Worm (Caenorhabditis elegans): ENCODE measurements around the gene ZK381.62.
A peak's percentile ranks its signal among the peaks of the same experiment; 100 is the strongest.

Gene ZK381.62

ce11 chrIV:7020630-7021029, 49.5 kb upstream of the ZK381.62 start (continued):
- TF ChIP-seq zip-11 (GFP tag; IDR thresholded peaks at IDR 0.05) (no peak), jun-1 (tag; optimal IDR thresholded peaks at IDR 0.05) (no peak), ama-1 (optimal IDR thresholded peaks at IDR 0.05) (no peak), F37D6.2 (tag; optimal IDR thresholded peaks at IDR 0.05) (no peak)

ce11 chrIV:7018623-7019022, 47.5 kb upstream of the ZK381.62 start:
- TF ChIP-seq fkh-10 (GFP tag; optimal IDR thresholded peaks at IDR 0.05) (peak; percentile 67), ceh-62 (tag; optimal IDR thresholded peaks at IDR 0.05) (no peak), ces-1 (GFP tag; optimal IDR thresholded peaks at IDR 0.05) (peak; percentile 38)

- no peak for TF ChIP-seq fos-1 (tag; optimal IDR thresholded peaks at IDR 0.05)
- no peak for TF ChIP-seq aha-1 (tag)
- TF ChIP-seq zip-11 (GFP tag; IDR thresholded peaks at IDR 0.05), result no peak
- no peak for TF ChIP-seq tag-97 (GFP tag; IDR thresholded peaks at IDR 0.05)
- no peak for TF ChIP-seq cey-2 (tag; optimal IDR thresholded peaks at IDR 0.05; ENCODE audit: borderline replicate concordance, insufficient read depth)
- TF ChIP-seq daf-19 (GFP tag; conservative IDR thresholded peaks at IDR 0.05), result no peak
- no peak for TF ChIP-seq daf-12 (tag; optimal IDR thresholded peaks at IDR 0.05)
- TF ChIP-seq Y105C5A.15 (GFP tag; IDR thresholded peaks at IDR 0.05), result no peak
- TF ChIP-seq F44E2.7 (GFP tag; IDR thresholded peaks at IDR 0.05), result no peak
- TF ChIP-seq aly-2 (tag; optimal IDR thresholded peaks at IDR 0.05), result no peak
- TF ChIP-seq Y75B8A.6 (GFP tag; IDR thresholded peaks at IDR 0.05), result no peak
- no peak for TF ChIP-seq R02D3.7 (tag; optimal IDR thresholded peaks at IDR 0.05)
- no peak for TF ChIP-seq ceh-62 (tag; optimal IDR thresholded peaks at IDR 0.05)
- no peak for TF ChIP-seq ama-1 (optimal IDR thresholded peaks at IDR 0.05)
- no peak for TF ChIP-seq jun-1 (tag; optimal IDR thresholded peaks at IDR 0.05)
These were observed 46.1 kb upstream of the ZK381.62 start, which contains the start of gene gldi-4 for ce11 chrIV:7017123-7017674. TSS of gene gldi-4 (plus strand) at chrIV:7017624.

ce11 chrIV:7016502-7016901, 45.4 kb upstream of the ZK381.62 start:
- TF ChIP-seq dpl-1 (GFP tag; optimal IDR thresholded peaks at IDR 0.05), result peak; percentile 9
- peak; percentile 30 for TF ChIP-seq rbr-2 (tag; optimal IDR thresholded peaks at IDR 0.05)
- peak; percentile 31 for TF ChIP-seq fkh-10 (GFP tag; optimal IDR thresholded peaks at IDR 0.05)
- TF ChIP-seq hlh-30 (tag; optimal IDR thresholded peaks at IDR 0.05; ENCODE audit: insufficient read depth), result peak; percentile 85
- no peak for TF ChIP-seq daf-16 (GFP tag; optimal IDR thresholded peaks at IDR 0.05)
- peak; percentile 50 for TF ChIP-seq daf-16 (tag; optimal IDR thresholded peaks at IDR 0.05)
- TF ChIP-seq madf-9 (GFP tag; conservative IDR thresholded peaks at IDR 0.05), result no peak
- TF ChIP-seq dve-1 (tag; optimal IDR thresholded peaks at IDR 0.05; ENCODE audit: insufficient read depth), result peak; percentile 78
- TF ChIP-seq mep-1 (tag; optimal IDR thresholded peaks at IDR 0.05), result peak; percentile 71
- no peak for TF ChIP-seq jun-1 (tag; optimal IDR thresholded peaks at IDR 0.05)
- 0 out of 2 replicates have a peak, but pooled peaks have one; percentile 14 for TF ChIP-seq lin-38 (GFP tag; IDR thresholded peaks at IDR 0.05)
- peak; percentile 46 for TF ChIP-seq nhr-28 (tag; optimal IDR thresholded peaks at IDR 0.05)
- TF ChIP-seq lsy-2 (tag; optimal IDR thresholded peaks at IDR 0.05), result peak in 1 of 2 experiments; percentile 70
- TF ChIP-seq zfp-2 (tag; optimal IDR thresholded peaks at IDR 0.05), result no peak
- peak; percentile 21; the same call in 1 of the 2 replicates for TF ChIP-seq dmd-6 (GFP tag; IDR thresholded peaks at IDR 0.05)
- TF ChIP-seq nhr-77 (tag; optimal IDR thresholded peaks at IDR 0.05), result peak; percentile 4
- TF ChIP-seq fos-1 (tag; optimal IDR thresholded peaks at IDR 0.05), result no peak
- TF ChIP-seq dmd-8 (GFP tag; IDR thresholded peaks at IDR 0.05), result no peak
- TF ChIP-seq aha-1 (tag), result peak; percentile 91
- TF ChIP-seq mdl-1 (tag; optimal IDR thresholded peaks at IDR 0.05), result peak in 1 of 2 experiments; percentile 60
- TF ChIP-seq hlh-11 (tag; optimal IDR thresholded peaks at IDR 0.05), result peak; percentile 49

Measured in whole organism, L4 larva.